Worm (Caenorhabditis elegans) whole organism, L4/young adult: ENCODE data around the gene C02B10.3.

Source experiments
- dao-5 ChIP-seq: sonication (generic microtip); optimal IDR thresholded peaks from 2 replicates; lab custom pipeline; 2016; ENCODE audit warnings: missing genotype, missing genetic modification characterization, moderate library complexity, missing compliant biosample characterization
- him-1 ChIP-seq: sonication (generic microtip); optimal IDR thresholded peaks from 2 replicates; lab custom pipeline; 2016; ENCODE audit warnings: missing genotype, missing genetic modification reagents, missing genetic modification characterization, missing compliant biosample characterization

DNA sequence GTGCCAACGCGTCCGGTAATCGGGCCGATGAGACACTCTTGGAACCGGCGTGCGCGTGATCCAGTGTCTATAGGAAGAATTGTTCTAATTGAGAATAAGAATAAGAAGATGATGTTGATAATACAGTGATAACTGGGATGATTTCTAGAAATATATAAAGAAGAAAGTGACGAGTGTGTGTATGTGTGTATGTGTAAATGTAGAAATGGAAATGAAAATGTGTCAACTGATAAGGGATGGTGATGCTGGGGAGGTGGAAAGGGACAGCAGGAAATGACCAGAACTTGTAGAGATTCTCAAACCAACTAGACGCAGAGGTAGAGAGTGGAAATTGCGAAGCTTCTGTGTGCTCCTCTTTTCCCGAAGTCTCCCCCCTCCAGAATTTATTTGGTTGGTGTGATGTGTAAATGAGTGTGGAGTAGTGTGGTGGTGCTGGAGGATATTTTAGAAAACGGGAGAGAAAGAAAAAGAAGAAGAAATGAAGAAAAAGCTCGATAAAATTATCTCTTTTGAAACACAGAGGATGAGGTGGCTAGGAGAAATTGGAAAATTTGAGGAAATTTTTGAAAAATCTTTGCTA lies 30.8 kb upstream of the C02B10.3 start:
- TF ChIP-seq dao-5 (no peak), him-1 (tag; lab: Kevin White, UChicago) (no peak)
